Fruit fly (Drosophila melanogaster) whole organism, embryonic: ENCODE data around the gene mus101.
A peak's percentile ranks its signal among the peaks of the same experiment; 100 is the strongest.

Experiments
- ATbp ChIP-seq: fragments of 200-800 bp; sonication (Bioruptor generic); optimal IDR thresholded peaks from 2 replicates; lab custom pipeline; 2017; ENCODE audit warnings: missing biosample characterization, mild to moderate bottlenecking, missing genetic modification characterization, missing genetic modification reagents
- Aef1 ChIP-seq: fragments of 200-800 bp; sonication (Bioruptor generic); IDR thresholded peaks from 3 replicates; pipeline ENCODE4 v1.3.6; 2022; ENCODE audit warnings: missing biosample characterization, missing genetic modification characterization
- BEAF-32 ChIP-seq: fragments of 200-800 bp; sonication (Bioruptor generic); optimal IDR thresholded peaks from 3 replicates; lab custom pipeline; 2017; ENCODE audit warnings: missing biosample characterization, missing genetic modification characterization, mild to moderate bottlenecking, moderate library complexity, missing genetic modification reagents
- Bteb2 ChIP-seq: fragments of 200-800 bp; sonication (Bioruptor generic); optimal IDR thresholded peaks from 2 replicates; lab custom pipeline; 2016; ENCODE audit warnings: missing biosample characterization, missing genetic modification characterization
- CG11093 ChIP-seq: fragments of 200-800 bp; sonication (Bioruptor generic); IDR thresholded peaks from 3 replicates; pipeline ENCODE4 v1.3.6; 2022; ENCODE audit warnings: missing biosample characterization, missing genetic modification characterization
- CG11247 ChIP-seq: fragments of 200-800 bp; sonication (Bioruptor generic); IDR thresholded peaks from 2 replicates; pipeline ENCODE4 v1.3.6; 2022; ENCODE audit warnings: missing biosample characterization, missing genetic modification characterization
- CG11456 ChIP-seq: fragments of 200-800 bp; sonication (Bioruptor generic); IDR thresholded peaks from 3 replicates; pipeline ENCODE4 v1.3.6; 2022; ENCODE audit warnings: missing biosample characterization, missing genetic modification characterization
- CG12659 ChIP-seq: fragments of 200-800 bp; sonication (Bioruptor generic); optimal IDR thresholded peaks from 3 replicates; lab custom pipeline; 2017; ENCODE audit warnings: mild to moderate bottlenecking, missing biosample characterization, missing genetic modification reagents, missing genetic modification characterization
- CG12744 ChIP-seq: fragments of 200-800 bp; sonication (Bioruptor generic); optimal IDR thresholded peaks from 2 replicates; lab custom pipeline; 2016; ENCODE audit warnings: missing biosample characterization, missing genetic modification characterization
- CG12942 ChIP-seq: fragments of 200-800 bp; sonication (Bioruptor generic); optimal IDR thresholded peaks from 3 replicates; lab custom pipeline; 2016; ENCODE audit warnings: missing biosample characterization, missing genetic modification characterization
- CG13624 ChIP-seq: fragments of 200-800 bp; sonication (Bioruptor generic); optimal IDR thresholded peaks from 2 replicates; lab custom pipeline; 2016; ENCODE audit warnings: missing biosample characterization, missing genetic modification characterization
- CG14014 ChIP-seq: fragments of 200-800 bp; sonication (Bioruptor generic); IDR thresholded peaks from 2 replicates; pipeline ENCODE4 v1.3.6; 2022; ENCODE audit warnings: missing biosample characterization, missing genetic modification characterization
- CG15479 ChIP-seq: fragments of 200-800 bp; sonication (Bioruptor generic); optimal IDR thresholded peaks from 3 replicates; lab custom pipeline; 2019; ENCODE audit warnings: missing biosample characterization, mild to moderate bottlenecking, missing genetic modification characterization, moderate library complexity
- CG1603 ChIP-seq: fragments of 200-800 bp; sonication (Bioruptor generic); optimal IDR thresholded peaks from 2 replicates; lab custom pipeline; 2019; ENCODE audit warnings: missing biosample characterization, mild to moderate bottlenecking, missing genetic modification characterization, moderate library complexity
- CG17612 ChIP-seq: fragments of 200-800 bp; sonication (Bioruptor generic); IDR thresholded peaks from 2 replicates; pipeline ENCODE4 v1.3.6; 2022; ENCODE audit warnings: missing biosample characterization, missing genetic modification characterization
- CG18011 ChIP-seq: fragments of 200-800 bp; sonication (Bioruptor generic); optimal IDR thresholded peaks from 2 replicates; lab custom pipeline; 2017; ENCODE audit warnings: missing biosample characterization, missing genetic modification characterization, mild to moderate bottlenecking, moderate library complexity, missing genotype
- CG18262 ChIP-seq: fragments of 200-800 bp; optimal IDR thresholded peaks from 3 replicates; lab custom pipeline; 2019; ENCODE audit warnings: missing biosample characterization, mild to moderate bottlenecking, missing genetic modification characterization, moderate library complexity
- CG18764 ChIP-seq: fragments of 200-800 bp; sonication (Bioruptor generic); optimal IDR thresholded peaks from 3 replicates; lab custom pipeline; 2016; ENCODE audit warnings: missing biosample characterization, missing genetic modification characterization
- CG32772 ChIP-seq: fragments of 200-800 bp; sonication (Bioruptor generic); IDR thresholded peaks from 2 replicates; pipeline ENCODE4 v1.3.6; 2022; ENCODE audit warnings: missing biosample characterization, missing genetic modification characterization
- CG3726 ChIP-seq: fragments of 200-800 bp; sonication (Bioruptor generic); IDR thresholded peaks from 3 replicates; pipeline ENCODE4, ENCODE4 v1.3.6; 2022; ENCODE audit warnings: missing biosample characterization, missing genetic modification characterization
- CG5180 ChIP-seq: fragments of 200-800 bp; sonication (Bioruptor generic); optimal IDR thresholded peaks from 3 replicates; lab custom pipeline; 2017; ENCODE audit warnings: missing biosample characterization, missing genetic modification characterization, mild to moderate bottlenecking, moderate library complexity, missing genetic modification reagents
- CG5953 ChIP-seq: fragments of 200-800 bp; sonication (Bioruptor generic); IDR thresholded peaks from 2 replicates; pipeline ENCODE4 v1.3.6; 2022; ENCODE audit warnings: missing biosample characterization, missing genetic modification characterization
- CG8359 ChIP-seq: fragments of 200-800 bp; sonication (Bioruptor generic); optimal IDR thresholded peaks from 2 replicates; lab custom pipeline; 2017; ENCODE audit warnings: missing biosample characterization, mild to moderate bottlenecking, missing genetic modification characterization, borderline replicate concordance
- CG8924 ChIP-seq: fragments of 200-800 bp; optimal IDR thresholded peaks from 3 replicates; lab custom pipeline; 2019; ENCODE audit warnings: missing biosample characterization, mild to moderate bottlenecking, missing genetic modification characterization, moderate library complexity
- CkIIα-i1 ChIP-seq: fragments of 200-800 bp; sonication (Bioruptor generic); IDR thresholded peaks from 2 replicates; pipeline ENCODE4 v1.3.6; 2022; ENCODE audit warnings: missing biosample characterization, missing genetic modification characterization
- Dad ChIP-seq: fragments of 200-800 bp; sonication (Bioruptor generic); optimal IDR thresholded peaks from 3 replicates; lab custom pipeline; 2016; ENCODE audit warnings: missing biosample characterization, missing genetic modification characterization
- Dip2 ChIP-seq: fragments of 200-800 bp; sonication (Bioruptor generic); IDR thresholded peaks from 2 replicates; pipeline ENCODE4 v1.3.6; 2022; ENCODE audit warnings: missing biosample characterization, missing genetic modification characterization
- Dip3 ChIP-seq: fragments of 200-800 bp; sonication (Bioruptor generic); optimal IDR thresholded peaks from 3 replicates; lab custom pipeline; 2016; ENCODE audit warnings: missing biosample characterization, missing genetic modification characterization
- Dref ChIP-seq: fragments of 200-800 bp; sonication (Bioruptor generic); IDR thresholded peaks from 2 replicates; pipeline ENCODE4 v1.3.6; 2022; ENCODE audit warnings: missing biosample characterization, missing genetic modification characterization
- Fer2 ChIP-seq: fragments of 200-800 bp; sonication (Bioruptor generic); optimal IDR thresholded peaks from 2 replicates; lab custom pipeline; 2018; ENCODE audit warnings: missing biosample characterization, mild to moderate bottlenecking, missing genetic modification characterization, moderate library complexity
- Gug ChIP-seq: fragments of 200-800 bp; sonication (Bioruptor generic); IDR thresholded peaks from 4 replicates; pipeline ENCODE4 v1.3.6; 2022; ENCODE audit warnings: missing biosample characterization, missing genetic modification characterization
- Hmr ChIP-seq: fragments of 200-800 bp; sonication (Bioruptor generic); optimal IDR thresholded peaks from 3 replicates; lab custom pipeline; 2017; ENCODE audit warnings: mild to moderate bottlenecking, missing biosample characterization, missing genetic modification reagents, missing genetic modification characterization
- Scr ChIP-seq: fragments of 200-800 bp; sonication (Bioruptor generic); IDR thresholded peaks from 2 replicates; pipeline ENCODE4 v1.3.6; 2022; ENCODE audit warnings: missing biosample characterization, missing genetic modification characterization; ENCODE audit not compliant: partially characterized antibody
- Vsx1 ChIP-seq: fragments of 200-800 bp; sonication (Bioruptor generic); optimal IDR thresholded peaks from 2 replicates; lab custom pipeline; 2017; ENCODE audit warnings: missing biosample characterization, mild to moderate bottlenecking, missing genetic modification characterization, missing genetic modification reagents
- YL-1 ChIP-seq: fragments of 200-800 bp; sonication (Bioruptor generic); optimal IDR thresholded peaks from 3 replicates; lab custom pipeline; 2017; ENCODE audit warnings: missing biosample characterization, mild to moderate bottlenecking, missing genetic modification characterization
- ab ChIP-seq: fragments of 200-800 bp; sonication (Bioruptor generic); optimal IDR thresholded peaks from 2 replicates; lab custom pipeline; 2016; ENCODE audit warnings: missing biosample characterization, missing genetic modification characterization
- chinmo ChIP-seq: fragments of 200-800 bp; sonication (Bioruptor generic); IDR thresholded peaks from 4 replicates; pipeline ENCODE4 v1.3.6; 2022; ENCODE audit warnings: missing biosample characterization, missing genetic modification characterization; ENCODE audit not compliant: partially characterized antibody
- dati ChIP-seq: fragments of 200-800 bp; sonication (Bioruptor generic); IDR thresholded peaks from 2 replicates; pipeline ENCODE4 v1.3.6; 2022; ENCODE audit warnings: missing biosample characterization, missing genetic modification characterization
- ftz-f1 ChIP-seq: fragments of 200-800 bp; sonication (Bioruptor generic); optimal IDR thresholded peaks from 2 replicates; lab custom pipeline; 2016; ENCODE audit warnings: missing biosample characterization, missing genetic modification characterization
- grn ChIP-seq: fragments of 200-800 bp; sonication (Bioruptor generic); optimal IDR thresholded peaks from 3 replicates; lab custom pipeline; 2017; ENCODE audit warnings: missing biosample characterization, missing genetic modification characterization
- gt ChIP-seq: fragments of 200-800 bp; sonication (Bioruptor generic); IDR thresholded peaks from 2 replicates; pipeline ENCODE4 v1.3.6; 2022; ENCODE audit warnings: missing biosample characterization, missing genetic modification characterization
- hbn ChIP-seq: fragments of 200-800 bp; sonication (Bioruptor generic); IDR thresholded peaks from 2 replicates; pipeline ENCODE4 v1.3.6; 2022; ENCODE audit warnings: missing biosample characterization, missing genetic modification characterization; ENCODE audit not compliant: partially characterized antibody
- hkb ChIP-seq, 2 experiments: fragments of 200-800 bp in 1 of 2; fragments of >200 bp in 1 of 2; sonication (Bioruptor generic) in 1 of 2; IDR thresholded peaks in 1 of 2; optimal IDR thresholded peaks in 1 of 2; 2 replicates each; pipeline versions ENCODE4 v1.3.6 to Lab custom; 2017 to 2022; ENCODE audit warnings: missing biosample characterization in 1 of 2, missing genetic modification characterization in 1 of 2
- lab ChIP-seq: fragments of 200-800 bp; sonication (Bioruptor generic); optimal IDR thresholded peaks from 3 replicates; lab custom pipeline; 2017; ENCODE audit warnings: missing biosample characterization, missing genetic modification characterization, mild to moderate bottlenecking, moderate library complexity, missing genetic modification reagents
- pnt ChIP-seq: fragments of 200-800 bp; sonication (Bioruptor generic); optimal IDR thresholded peaks from 3 replicates; lab custom pipeline; 2016; ENCODE audit warnings: missing biosample characterization, missing genetic modification characterization
- seq ChIP-seq: fragments of 200-800 bp; sonication (Bioruptor generic); IDR thresholded peaks from 2 replicates; pipeline ENCODE4 v1.3.6; 2022; ENCODE audit warnings: missing biosample characterization, missing genetic modification characterization
- sisA ChIP-seq: fragments of 200-800 bp; sonication (Bioruptor generic); IDR thresholded peaks from 2 replicates; pipeline ENCODE4 v1.3.6; 2022; ENCODE audit warnings: missing biosample characterization, missing genetic modification characterization
- tgo ChIP-seq: fragments of 200-800 bp; sonication (Bioruptor generic); IDR thresholded peaks from 3 replicates; pipeline ENCODE4 v1.3.6; 2022; ENCODE audit warnings: missing biosample characterization, missing genetic modification characterization
- unpg ChIP-seq: fragments of 200-800 bp; sonication (Bioruptor generic); optimal IDR thresholded peaks from 3 replicates; lab custom pipeline; 2018; ENCODE audit warnings: missing biosample characterization, mild to moderate bottlenecking, missing genetic modification characterization, moderate library complexity
- usp ChIP-seq: fragments of >200 bp; optimal IDR thresholded peaks from 2 replicates; lab custom pipeline; 2017; ENCODE audit warnings: missing biosample characterization, missing genetic modification characterization

Gene mus101

DNA sequence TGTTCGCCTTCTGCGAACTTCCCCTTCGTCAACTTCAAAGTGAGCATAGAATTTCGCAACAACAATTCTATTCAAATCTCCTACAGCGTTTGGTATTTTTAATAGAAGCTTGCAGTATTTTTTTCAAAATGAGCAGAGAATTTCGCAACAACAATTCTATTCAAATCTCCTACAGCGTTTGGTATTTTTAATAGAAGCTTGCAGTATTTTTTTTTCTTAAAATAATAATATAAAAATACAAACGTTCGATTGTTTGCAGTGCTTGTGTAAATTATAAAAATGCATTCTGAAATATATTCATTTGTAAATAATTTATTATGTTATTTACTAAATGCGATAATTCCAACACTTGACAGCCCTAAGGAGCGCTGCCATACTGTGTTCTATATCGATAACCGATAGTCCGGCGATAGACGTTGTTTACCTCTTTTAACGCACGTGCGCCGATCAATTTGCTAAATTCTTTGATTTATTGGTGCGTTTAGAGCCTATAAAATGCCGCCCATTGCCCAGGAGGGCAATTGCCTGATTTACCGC is 34.8 kb downstream of the mus101 start, which contains the start of the genes CG32625 and Rtc1 (continued):
- TF ChIP-seq Dip2 (GFP tag; lab: Robert Waterston, UW) (no peak), CG12942 (GFP tag; lab: Kevin White, UChicago) (no peak), Aef1 (GFP tag; lab: Robert Waterston, UW) (peak; percentile 42; the same call in 1 of the 3 replicates), hbn (GFP tag; lab: Robert Waterston, UW) (peak; percentile 24; the same call in 1 of the 2 replicates), CG32772 (GFP tag; lab: Robert Waterston, UW) (no peak), CG17612 (GFP tag; lab: Robert Waterston, UW) (no peak), CG11456 (GFP tag; lab: Robert Waterston, UW) (peak; percentile 68; the same call in 1 of the 3 replicates), tgo (peak; percentile 37; the same call in 1 of the 3 replicates), CG15479 (GFP tag; lab: Kevin White, UChicago) (peak; percentile 54), CG11247 (GFP tag; lab: Robert Waterston, UW) (no peak), CG5180 (GFP tag; lab: Kevin White, UChicago) (no peak), CG5953 (GFP tag; lab: Robert Waterston, UW) (no peak), CG8359 (no peak), Dref (peak; percentile 83), CkIIα-i1 (GFP tag; lab: Robert Waterston, UW) (no peak), CG11093 (no peak), usp (GFP tag; lab: Kevin White, UChicago) (no peak), CG3726 (GFP tag; lab: Robert Waterston, UW) (no peak), hkb (optimal IDR thresholded peaks at IDR 0.05; lab: Kevin White, UChicago) (no peak), hkb (GFP tag; IDR thresholded peaks at IDR 0.05; lab: Robert Waterston, UW) (peak; percentile 57; the same call in 1 of the 2 replicates), unpg (peak; percentile 61), chinmo (GFP tag; lab: Robert Waterston, UW) (no peak), Hmr (GFP tag; lab: Kevin White, UChicago) (peak; percentile 64), CG14014 (peak; percentile 36; the same call in 1 of the 2 replicates), Vsx1 (GFP tag; lab: Kevin White, UChicago) (no peak), dati (GFP tag; lab: Robert Waterston, UW) (no peak), CG13624 (GFP tag; lab: Kevin White, UChicago) (peak; percentile 27), ab (GFP tag; lab: Kevin White, UChicago) (no peak), YL-1 (peak; percentile 40), gt (GFP tag; lab: Robert Waterston, UW) (no peak), CG12744 (no peak), CG12659 (GFP tag; lab: Kevin White, UChicago) (peak; percentile 66), Bteb2 (no peak), CG18262 (tag; lab: Kevin White, UChicago) (peak; percentile 45), Dip3 (GFP tag; lab: Kevin White, UChicago) (peak; percentile 21), ftz-f1 (no peak), CG18011 (GFP tag; lab: Kevin White, UChicago) (peak; percentile 40), ATbp (GFP tag; lab: Kevin White, UChicago) (no peak), sisA (GFP tag; lab: Robert Waterston, UW) (no peak; the same call in 1 of the 2 replicates), Gug (no peak), seq (GFP tag; lab: Robert Waterston, UW) (no peak), CG18764 (GFP tag; lab: Kevin White, UChicago) (no peak), grn (GFP tag; lab: Kevin White, UChicago) (no peak), Fer2 (peak; percentile 28), CG1603 (peak; percentile 38), lab (GFP tag; lab: Kevin White, UChicago) (peak; percentile 59), Dad (no peak), pnt (GFP tag; lab: Kevin White, UChicago) (no peak), BEAF-32 (peak; percentile 60), CG8924 (peak; percentile 55), Scr (GFP tag; lab: Robert Waterston, UW) (peak; percentile 63)
